Fruit fly (Drosophila melanogaster) whole organism, adult: ENCODE data around the gene aralar1.
A peak's percentile ranks its signal among the peaks of the same experiment; 100 is the strongest.

ENCODE experiments used
- CG11617 ChIP-seq: fragments of 200-800 bp; sonication (Bioruptor generic); optimal IDR thresholded peaks from 2 replicates; lab custom pipeline; 2017; ENCODE audit warnings: mild to moderate bottlenecking, missing biosample characterization, missing genetic modification reagents, missing genetic modification characterization
- CG12768 ChIP-seq: fragments of 200-800 bp; sonication (Bioruptor generic); optimal IDR thresholded peaks from 2 replicates; lab custom pipeline; 2017; ENCODE audit warnings: missing biosample characterization, missing genetic modification characterization, mild to moderate bottlenecking, moderate library complexity, missing genetic modification reagents
- CG14711 ChIP-seq: fragments of 200-800 bp; sonication (Bioruptor generic); optimal IDR thresholded peaks from 2 replicates; lab custom pipeline; 2018; ENCODE audit warnings: missing biosample characterization, mild to moderate bottlenecking, missing genetic modification characterization, moderate library complexity
- CG1620 ChIP-seq: fragments of 200-800 bp; sonication (Bioruptor generic); optimal IDR thresholded peaks from 2 replicates; lab custom pipeline; 2016; ENCODE audit warnings: missing biosample characterization, missing genetic modification characterization
- CG33017 ChIP-seq: fragments of 200-800 bp; sonication (Bioruptor generic); optimal IDR thresholded peaks from 2 replicates; lab custom pipeline; 2018; ENCODE audit warnings: missing biosample characterization, mild to moderate bottlenecking, missing genetic modification characterization, moderate library complexity
- CG5204 ChIP-seq: fragments of 200-800 bp; sonication (Bioruptor generic); optimal IDR thresholded peaks from 2 replicates; lab custom pipeline; 2016; ENCODE audit warnings: missing biosample characterization, missing genetic modification characterization
- CG7045 ChIP-seq: fragments of 200-800 bp; sonication (Bioruptor generic); optimal IDR thresholded peaks from 2 replicates; lab custom pipeline; 2017; ENCODE audit warnings: missing biosample characterization, mild to moderate bottlenecking, missing genetic modification characterization
- CG7101 ChIP-seq: fragments of 200-800 bp; sonication (Bioruptor generic); optimal IDR thresholded peaks from 2 replicates; lab custom pipeline; 2018; ENCODE audit warnings: missing biosample characterization, mild to moderate bottlenecking, missing genetic modification characterization, moderate library complexity
- Clk ChIP-seq: fragments of 200-800 bp; sonication (Bioruptor generic); optimal IDR thresholded peaks from 2 replicates; lab custom pipeline; 2017; ENCODE audit warnings: missing biosample characterization, missing genetic modification characterization
- Crg-1 ChIP-seq: fragments of 200-800 bp; sonication (Bioruptor generic); optimal IDR thresholded peaks from 2 replicates; lab custom pipeline; 2016; ENCODE audit warnings: missing biosample characterization, missing genetic modification characterization
- Hr96 ChIP-seq: fragments of 200-800 bp; sonication (Bioruptor generic); optimal IDR thresholded peaks from 2 replicates; lab custom pipeline; 2016; ENCODE audit warnings: missing biosample characterization, missing genetic modification characterization
- Mnt ChIP-seq: fragments of 200-800 bp; sonication (Bioruptor generic); optimal IDR thresholded peaks from 2 replicates; lab custom pipeline; 2016; ENCODE audit warnings: missing biosample characterization, mild to moderate bottlenecking, missing genetic modification characterization
- bab1 ChIP-seq: fragments of 200-800 bp; sonication (Bioruptor generic); optimal IDR thresholded peaks from 3 replicates; lab custom pipeline; 2019; ENCODE audit warnings: missing biosample characterization, mild to moderate bottlenecking, missing genetic modification characterization, moderate library complexity
- cic ChIP-seq: fragments of 200-800 bp; sonication (Bioruptor generic); optimal IDR thresholded peaks from 2 replicates; lab custom pipeline; 2017; ENCODE audit warnings: missing biosample characterization, mild to moderate bottlenecking, missing genetic modification characterization, moderate library complexity
- cnc ChIP-seq, 2 experiments: fragments of >200 bp; optimal IDR thresholded peaks; 2 replicates each; lab custom pipeline; 2017
- kay ChIP-seq: fragments of 200-800 bp; sonication (Bioruptor generic); peaks from one replicate; lab custom pipeline; 2016; ENCODE audit warnings: missing biosample characterization, missing genetic modification characterization, borderline replicate concordance
- ovo ChIP-seq: fragments of 200-800 bp; sonication (Bioruptor generic); optimal IDR thresholded peaks from 2 replicates; lab custom pipeline; 2016; ENCODE audit warnings: missing biosample characterization, missing genetic modification characterization
- pad ChIP-seq: fragments of 200-800 bp; sonication (Bioruptor generic); optimal IDR thresholded peaks from 3 replicates; lab custom pipeline; 2017; ENCODE audit warnings: missing biosample characterization, missing genetic modification characterization, mild to moderate bottlenecking, moderate library complexity, missing genetic modification reagents
- tj ChIP-seq: fragments of 200-800 bp; sonication (Bioruptor generic); optimal IDR thresholded peaks from 3 replicates; lab custom pipeline; 2017; ENCODE audit warnings: missing biosample characterization, mild to moderate bottlenecking, missing genetic modification characterization, moderate library complexity
- toe ChIP-seq: fragments of 200-800 bp; sonication (Bioruptor generic); optimal IDR thresholded peaks from 2 replicates; lab custom pipeline; 2016; ENCODE audit warnings: missing biosample characterization, missing genetic modification characterization

Gene aralar1

DNA sequence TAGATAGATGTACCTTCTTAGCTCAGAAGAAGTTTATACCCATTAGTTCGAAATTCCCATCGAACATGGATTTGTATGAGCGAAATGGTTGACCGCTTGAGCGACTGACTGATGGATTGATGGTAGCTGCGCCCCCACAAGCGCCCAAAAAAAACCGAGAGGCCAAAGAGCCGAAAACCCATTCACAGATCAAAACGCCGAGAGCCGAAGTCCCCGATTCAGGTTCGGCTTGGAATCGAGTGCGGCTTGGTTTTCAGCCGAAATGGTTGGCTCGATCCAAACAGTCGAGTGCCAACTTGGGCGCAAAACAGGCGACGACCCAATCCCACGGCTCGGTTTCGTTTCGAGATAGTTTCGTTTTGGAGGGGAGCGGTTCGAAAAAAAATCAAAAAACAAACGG is 4.5 kb upstream of the aralar1 start:
- no peak for TF ChIP-seq CG33017 (tag; lab: Kevin White, UChicago)

DNA sequence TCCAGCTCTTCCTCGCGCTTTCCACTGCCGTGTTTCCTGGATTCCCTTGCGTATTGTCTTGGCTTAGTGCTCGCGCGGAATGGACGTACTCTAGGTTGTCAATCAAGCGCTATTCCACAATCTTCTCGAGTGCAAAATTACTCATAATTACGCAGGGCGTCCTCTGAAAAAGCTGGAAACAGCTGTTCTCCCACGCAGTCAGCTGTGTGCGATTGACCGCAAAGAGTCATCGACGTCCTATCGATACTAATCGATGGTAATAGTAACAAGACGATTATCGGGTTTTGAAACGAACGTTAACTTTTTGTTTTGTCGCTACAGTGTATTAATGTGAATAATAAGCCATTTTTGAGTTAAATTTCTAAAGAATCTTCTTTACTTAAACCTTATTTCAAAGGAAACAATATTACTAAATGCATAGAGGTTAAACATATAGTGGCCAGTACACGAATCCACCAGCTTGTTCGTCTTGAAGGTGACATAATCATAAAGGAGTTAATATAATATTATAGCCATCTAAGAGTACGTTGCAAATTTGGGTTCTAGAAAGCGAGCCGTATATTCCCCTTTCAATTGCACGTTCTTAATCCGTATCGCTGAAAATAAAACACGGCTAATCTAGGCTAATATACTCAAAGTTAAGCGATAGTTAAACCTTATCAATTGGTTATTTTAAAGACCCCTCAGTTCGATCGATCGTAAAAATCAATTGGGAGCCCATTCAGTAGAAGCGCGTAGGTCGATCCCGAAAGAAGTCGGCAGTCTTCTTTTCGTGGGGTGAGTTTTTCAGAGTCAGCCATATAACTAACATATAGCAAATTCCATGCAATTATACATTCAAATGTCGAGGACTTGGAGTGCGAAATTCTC is 3.6 kb upstream of the aralar1 start, which contains the start of the genes CG2224 and CDase:
CG2224 (minus strand) TSS at position 235 of the 870 bp plus-strand sequence.
CDase (plus strand) TSS at position 456 of the 870 bp plus-strand sequence.
- no peak for TF ChIP-seq ovo (GFP tag; lab: Kevin White, UChicago)
- TF ChIP-seq CG1620 = no peak
- TF ChIP-seq pad = no peak
- TF ChIP-seq kay = peak; percentile 94
- TF ChIP-seq tj = no peak
- TF ChIP-seq Mnt (GFP tag; lab: Kevin White, UChicago) = no peak
- peak; percentile 69 for TF ChIP-seq bab1 (GFP tag; lab: Kevin White, UChicago)
- no peak for TF ChIP-seq CG33017 (tag; lab: Kevin White, UChicago)
- no peak for TF ChIP-seq Clk (GFP tag; lab: Kevin White, UChicago)
- no peak for TF ChIP-seq Hr96 (GFP tag; lab: Kevin White, UChicago)

DNA sequence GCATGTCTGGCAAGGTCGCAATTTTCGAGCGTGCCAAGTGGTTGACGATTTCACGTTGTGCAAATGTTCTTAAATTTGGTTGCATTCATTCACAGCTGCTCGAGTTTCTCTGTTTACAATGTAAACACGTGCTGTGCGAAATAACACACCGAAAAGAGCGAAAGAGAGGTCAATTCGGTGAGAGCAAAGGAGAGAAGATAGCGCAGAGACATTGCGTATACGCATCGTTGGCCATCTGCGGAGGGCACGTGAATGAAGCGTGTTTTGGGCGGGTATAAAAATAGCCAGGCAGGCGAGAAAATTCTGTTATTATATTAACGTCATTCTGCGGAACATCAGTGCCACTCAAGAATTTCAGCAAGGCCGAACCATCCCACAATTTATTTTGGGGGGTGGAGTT is 1.2 kb downstream of the aralar1 start:
- TF ChIP-seq pad = peak; percentile 17
- peak; percentile 44 for TF ChIP-seq kay
- no peak for TF ChIP-seq CG5204 (GFP tag; lab: Kevin White, UChicago)
- peak; percentile 50 for TF ChIP-seq Mnt (GFP tag; lab: Kevin White, UChicago)
- TF ChIP-seq cic (GFP tag; lab: Kevin White, UChicago) = peak; percentile 41
- TF ChIP-seq CG1620 = no peak

DNA sequence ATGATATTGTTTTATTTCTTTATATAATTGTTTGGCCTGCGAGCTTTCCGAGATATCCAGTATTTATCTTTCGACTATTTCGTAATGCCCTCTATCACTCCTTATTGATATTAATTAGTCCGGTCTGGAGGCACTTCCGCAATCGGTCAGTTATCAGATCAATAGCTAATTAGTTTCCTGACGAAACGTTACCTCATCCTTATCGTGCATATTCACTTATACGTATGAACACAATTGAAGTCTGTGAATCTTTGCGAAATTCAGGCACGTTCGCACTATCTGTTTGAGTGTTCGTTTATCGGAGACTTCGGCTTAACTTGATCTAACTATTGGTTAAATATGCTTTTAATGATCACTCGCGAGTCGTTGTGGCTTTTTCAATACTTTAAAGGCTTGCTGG is 2.4 kb downstream of the aralar1 start:
- no peak for TF ChIP-seq CG12768 (GFP tag; lab: Kevin White, UChicago)
- TF ChIP-seq CG7045 = no peak
- TF ChIP-seq kay = peak; percentile 67

DNA sequence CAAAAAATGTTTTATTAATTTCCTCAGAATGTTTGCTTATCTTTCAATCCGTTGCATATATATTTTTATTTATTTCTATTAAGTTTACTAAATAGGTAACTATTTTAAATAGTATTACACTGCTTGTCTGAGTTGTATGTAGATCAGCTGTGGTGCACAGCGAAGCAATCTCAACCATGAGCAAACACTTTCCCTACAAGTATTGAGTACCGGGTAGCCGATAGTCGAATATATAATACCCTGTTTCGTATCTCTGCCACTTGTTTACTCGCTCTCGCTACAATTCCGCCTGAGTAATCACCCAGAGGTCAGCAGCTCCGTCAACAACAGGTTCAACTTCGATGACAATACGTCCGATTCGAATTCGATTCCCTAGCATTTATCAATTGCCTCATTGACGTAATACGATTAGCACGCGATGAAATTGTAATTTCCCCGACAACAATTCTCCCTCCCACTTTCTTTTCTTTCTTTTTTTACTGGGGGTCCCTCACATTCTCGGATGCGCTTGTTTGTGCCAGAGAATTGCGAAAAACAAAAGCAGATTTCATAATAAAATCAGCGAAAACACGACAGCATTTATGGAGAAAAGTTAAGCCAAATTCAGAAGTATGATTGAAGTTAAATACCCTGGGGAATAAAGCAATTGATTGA is 4.8 kb downstream of the aralar1 start:
- no peak for TF ChIP-seq Hr96 (GFP tag; lab: Kevin White, UChicago)
- no peak for TF ChIP-seq Crg-1 (GFP tag; lab: Kevin White, UChicago)
- TF ChIP-seq CG1620 = no peak
- TF ChIP-seq kay = peak; percentile 87
- no peak for TF ChIP-seq Mnt (GFP tag; lab: Kevin White, UChicago)
- TF ChIP-seq CG7045 = no peak
- TF ChIP-seq cic (GFP tag; lab: Kevin White, UChicago) = no peak
- TF ChIP-seq CG12768 (GFP tag; lab: Kevin White, UChicago) = no peak

DNA sequence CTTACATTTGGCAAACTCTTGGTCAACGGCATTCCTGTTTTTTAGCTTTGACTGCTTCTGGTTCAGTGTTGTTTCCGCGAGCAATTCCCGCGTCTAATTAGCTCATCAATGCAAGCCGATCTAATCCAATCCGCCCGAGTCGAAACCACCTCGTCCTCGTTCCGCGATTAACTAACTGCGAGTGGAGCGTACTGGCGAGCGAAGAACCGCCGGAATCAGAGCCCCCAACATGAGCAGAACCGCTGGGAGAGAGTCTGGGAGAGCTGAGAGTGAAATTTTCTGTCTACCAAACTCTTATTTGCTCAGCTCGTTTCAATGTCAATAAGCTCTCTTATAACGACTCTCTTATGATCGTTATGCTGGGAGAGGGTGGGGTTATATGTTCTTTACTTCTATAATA is 5.4 kb downstream of the aralar1 start:
- peak; percentile 45 for TF ChIP-seq tj
- peak; percentile 75 for TF ChIP-seq bab1 (GFP tag; lab: Kevin White, UChicago)
- TF ChIP-seq CG5204 (GFP tag; lab: Kevin White, UChicago) = peak; percentile 73
- TF ChIP-seq CG11617 (GFP tag; lab: Kevin White, UChicago) = peak; percentile 73
- no peak for TF ChIP-seq CG14711 (tag; lab: Kevin White, UChicago)
- TF ChIP-seq CG12768 (GFP tag; lab: Kevin White, UChicago) = peak; percentile 41
- peak; percentile 18 for TF ChIP-seq Clk (GFP tag; lab: Kevin White, UChicago)
- TF ChIP-seq toe (GFP tag; lab: Kevin White, UChicago) = peak; percentile 38
- TF ChIP-seq CG7045 = peak; percentile 47
- TF ChIP-seq Mnt (GFP tag; lab: Kevin White, UChicago) = peak; percentile 93
- peak; percentile 25 for TF ChIP-seq pad
- peak; percentile 89 for TF ChIP-seq ovo (GFP tag; lab: Kevin White, UChicago)
- peak; percentile 96 for TF ChIP-seq kay
- peak; percentile 4 for TF ChIP-seq CG33017 (tag; lab: Kevin White, UChicago)
- TF ChIP-seq Hr96 (GFP tag; lab: Kevin White, UChicago) = peak; percentile 67
- TF ChIP-seq Crg-1 (GFP tag; lab: Kevin White, UChicago) = peak; percentile 81
- TF ChIP-seq CG1620 = peak; percentile 87
- TF ChIP-seq CG7101 (tag; lab: Kevin White, UChicago) = peak; percentile 61
- peak; percentile 72 for TF ChIP-seq cic (GFP tag; lab: Kevin White, UChicago)
- no peak for TF ChIP-seq cnc (optimal IDR thresholded peaks at IDR 0.05; lab: Kevin White, UChicago)

DNA sequence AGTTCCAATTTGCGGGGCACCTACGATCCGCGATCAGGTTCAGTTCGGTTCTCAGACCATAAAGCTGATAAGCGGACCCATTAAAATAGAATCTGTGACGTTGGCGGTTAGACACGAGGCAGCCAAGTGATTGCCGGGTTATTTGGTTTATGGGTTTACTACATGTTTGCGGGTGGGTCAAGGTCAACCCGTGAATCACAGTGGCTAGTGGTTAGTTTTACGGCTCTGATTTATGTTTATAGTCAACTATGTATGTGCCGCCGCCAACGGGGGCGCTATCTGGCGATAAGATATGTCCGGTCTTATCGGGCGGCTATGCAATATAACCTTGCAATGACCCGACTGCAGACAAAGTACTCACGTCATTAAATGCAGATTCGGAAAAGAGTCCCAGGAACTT is 6.2 kb downstream of the aralar1 start:
- TF ChIP-seq bab1 (GFP tag; lab: Kevin White, UChicago) (no peak), pad (no peak), CG12768 (GFP tag; lab: Kevin White, UChicago) (no peak), Clk (GFP tag; lab: Kevin White, UChicago) (no peak), CG14711 (tag; lab: Kevin White, UChicago) (no peak), kay (peak; percentile 40)
